Fruit fly (Drosophila melanogaster): ENCODE measurements around the gene Rcd2.

dm6 chr3L:20536919-20537318 lies 3.3 kb downstream of the Rcd2 start:
- TF ChIP-seq CG12768 (GFP tag; optimal IDR thresholded peaks at IDR 0.05) (no peak), pad (GFP tag; optimal IDR thresholded peaks at IDR 0.05) (no peak), CG33017 (tag; optimal IDR thresholded peaks at IDR 0.05) (no peak)

Data from whole organism, adult.